Fruit fly (Drosophila melanogaster) whole organism, prepupa: ENCODE data around the gene CG7607.

Source experiments
- CG16779 ChIP-seq: fragments of 200-800 bp; sonication (Bioruptor generic); optimal IDR thresholded peaks from 3 replicates; lab custom pipeline; 2017; ENCODE audit warnings: missing biosample characterization, mild to moderate bottlenecking, missing genetic modification characterization
- CG6792 ChIP-seq: fragments of 200-800 bp; sonication (Bioruptor generic); optimal IDR thresholded peaks from 3 replicates; lab custom pipeline; 2016; ENCODE audit warnings: missing biosample characterization, missing genetic modification characterization
- CG9139 ChIP-seq: fragments of 200-800 bp; sonication (Bioruptor generic); optimal IDR thresholded peaks from 3 replicates; lab custom pipeline; 2017; ENCODE audit warnings: missing biosample characterization, mild to moderate bottlenecking, missing genetic modification characterization
- Eip93F ChIP-seq: fragments of 200-800 bp; sonication (Bioruptor generic); optimal IDR thresholded peaks from 2 replicates; lab custom pipeline; 2016; ENCODE audit warnings: missing biosample characterization, mild to moderate bottlenecking, missing genetic modification characterization
- Gug ChIP-seq: fragments of 200-800 bp; sonication (Bioruptor generic); IDR thresholded peaks from 2 replicates; pipeline ENCODE4 v1.3.6; 2022; ENCODE audit warnings: missing biosample characterization, missing genetic modification characterization
- Hr38 ChIP-seq: sonication (Bioruptor generic); optimal IDR thresholded peaks from 2 replicates; lab custom pipeline; 2016; ENCODE audit warnings: missing biosample characterization, missing genetic modification characterization
- OdsH ChIP-seq: fragments of 200-800 bp; sonication (Bioruptor generic); optimal IDR thresholded peaks from 3 replicates; lab custom pipeline; 2016; ENCODE audit warnings: missing biosample characterization, missing genetic modification characterization
- Sox102F ChIP-seq: fragments of 200-800 bp; sonication (Bioruptor generic); optimal IDR thresholded peaks from 2 replicates; lab custom pipeline; 2016; ENCODE audit warnings: missing biosample characterization, mild to moderate bottlenecking, missing genetic modification characterization
- net ChIP-seq: fragments of 200-800 bp; sonication (Bioruptor generic); optimal IDR thresholded peaks from 3 replicates; lab custom pipeline; 2016; ENCODE audit warnings: missing biosample characterization, missing genetic modification characterization
- spab ChIP-seq: fragments of 200-800 bp; sonication (Bioruptor generic); optimal IDR thresholded peaks from 2 replicates; lab custom pipeline; 2017; ENCODE audit warnings: missing biosample characterization, mild to moderate bottlenecking, missing genetic modification characterization, missing genetic modification reagents
- topi ChIP-seq: fragments of 200-800 bp; sonication (Bioruptor generic); optimal IDR thresholded peaks from 3 replicates; lab custom pipeline; 2016; ENCODE audit warnings: missing biosample characterization, missing genetic modification characterization

DNA sequence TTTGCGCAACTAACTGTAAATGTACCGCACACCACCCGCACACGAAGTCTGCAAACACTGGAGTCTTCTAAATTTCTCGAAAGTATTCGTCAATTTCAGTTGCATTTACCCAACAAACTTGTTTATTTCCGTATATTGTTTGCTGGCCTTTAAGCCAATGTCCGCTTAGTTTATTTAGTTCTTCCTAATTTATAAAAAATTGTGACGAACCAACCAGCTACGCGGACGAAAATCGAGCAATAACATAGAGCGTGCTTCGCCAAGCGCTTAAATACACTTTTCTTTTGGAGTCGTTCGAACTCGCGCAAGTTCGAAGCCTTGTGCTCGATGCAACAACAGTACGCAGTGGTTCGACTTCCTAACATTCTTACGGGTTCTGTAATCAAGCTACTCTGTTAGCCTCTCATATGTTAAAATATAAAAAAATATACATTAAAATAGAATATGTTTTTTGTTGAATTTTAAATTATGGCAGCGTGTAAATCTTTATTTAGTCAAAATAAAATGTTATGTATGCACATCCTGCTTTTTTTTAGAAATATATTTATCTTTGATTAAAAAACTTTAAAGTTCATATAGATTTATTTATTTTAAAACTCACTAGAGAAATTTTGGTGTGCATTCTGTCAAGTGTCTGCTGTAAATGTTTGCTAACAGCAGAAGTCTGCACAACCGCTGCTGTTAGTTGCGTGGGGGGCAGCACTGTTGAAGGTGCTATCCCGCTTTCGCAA lies 2.0 kb upstream of the CG7607 start, which contains the start of gene GlcAT-P:
- TF ChIP-seq net (GFP tag; lab: Kevin White, UChicago) (peak; percentile 40), topi (GFP tag; lab: Kevin White, UChicago) (peak; percentile 22), Gug (GFP tag; lab: Robert Waterston, UW) (peak; percentile 74), Hr38 (GFP tag; lab: Kevin White, UChicago) (no peak), CG6792 (GFP tag; lab: Kevin White, UChicago) (peak; percentile 69), Sox102F (GFP tag; lab: Kevin White, UChicago) (no peak), OdsH (GFP tag; lab: Kevin White, UChicago) (peak; percentile 62), CG9139 (GFP tag; lab: Kevin White, UChicago) (no peak), Eip93F (GFP tag; lab: Kevin White, UChicago) (no peak), CG16779 (tag; lab: Kevin White, UChicago) (peak; percentile 6), spab (no peak)
